Worm (Caenorhabditis elegans): Measurements from ENCODE around the gene srd-12.

DNA sequence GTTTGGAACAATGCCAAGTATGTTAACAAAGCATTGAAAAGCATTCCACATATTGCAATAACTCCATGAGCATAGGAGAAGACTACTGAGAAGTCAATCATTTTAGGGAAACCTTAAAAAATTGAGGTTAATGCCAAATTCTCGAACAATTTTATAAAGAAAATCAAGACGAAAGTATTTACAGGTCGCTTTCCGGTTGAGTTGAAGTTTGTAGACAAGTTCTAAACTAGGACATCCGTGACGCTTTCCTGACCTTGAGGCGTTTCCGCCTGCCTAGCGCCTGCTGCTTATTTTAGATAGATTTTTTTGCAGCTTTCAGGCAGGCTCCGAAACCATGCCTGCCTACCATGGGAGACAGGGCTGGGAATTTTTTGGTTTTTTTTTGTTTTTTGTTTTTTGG is 5.5 kb upstream of the srd-12 start, which contains the start of gene srd-13:
- TF ChIP-seq cog-1 (tag; optimal IDR thresholded peaks at IDR 0.05), result no peak
- no peak for TF ChIP-seq tab-1 (GFP tag; IDR thresholded peaks at IDR 0.05)
- TF ChIP-seq ztf-23 (GFP tag; IDR thresholded peaks at IDR 0.05), result no peak
- TF ChIP-seq flt-1 (GFP tag; IDR thresholded peaks at IDR 0.05), result no peak
- no peak for TF ChIP-seq T22C8.4 (GFP tag; IDR thresholded peaks at IDR 0.05)
- TF ChIP-seq ref-1 (GFP tag; conservative IDR thresholded peaks at IDR 0.05), result no peak

Measured in whole organism, midembryonic.